Worm (Caenorhabditis elegans): ENCODE results near the gene lat-1.

Gene lat-1

ce11 chrII:8917339-8917738 lies 20.7 kb downstream of the lat-1 start:
- TF ChIP-seq B0019.2 (GFP tag; conservative IDR thresholded peaks at IDR 0.05): no peak
- no peak for TF ChIP-seq aptf-3 (GFP tag; IDR thresholded peaks at IDR 0.05)
- no peak for TF ChIP-seq chd-7 (tag; optimal IDR thresholded peaks at IDR 0.05)
- no peak for TF ChIP-seq mcd-1 (GFP tag; IDR thresholded peaks at IDR 0.05)
- no peak for TF ChIP-seq snpc-4 (GFP tag; optimal IDR thresholded peaks at IDR 0.05)
- no peak for TF ChIP-seq snpc-4 (tag; optimal IDR thresholded peaks at IDR 0.05)
- TF ChIP-seq nhr-120 (GFP tag; IDR thresholded peaks at IDR 0.05): no peak
- TF ChIP-seq Y67H2A.10 (GFP tag; conservative IDR thresholded peaks at IDR 0.05): no peak

- TF ChIP-seq somi-1 (GFP tag; optimal IDR thresholded peaks at IDR 0.05) (no peak), cebp-1 (GFP tag; IDR thresholded peaks at IDR 0.05) (no peak), cebp-1 (tag; optimal IDR thresholded peaks at IDR 0.05) (peak; percentile 75)
Measured at ce11 chrII:8920315-8920714, 23.7 kb downstream of the lat-1 start.

ce11 chrII:8920955-8921354 lies 24.3 kb downstream of the lat-1 start:
- TF ChIP-seq lag-1 (GFP tag; IDR thresholded peaks at IDR 0.05): no peak
- no peak for TF ChIP-seq ztf-28 (GFP tag; IDR thresholded peaks at IDR 0.05)

- no peak for TF ChIP-seq cebp-1 (GFP tag; IDR thresholded peaks at IDR 0.05)
- peak; percentile 80 for TF ChIP-seq cebp-1 (tag; optimal IDR thresholded peaks at IDR 0.05)
- no peak for TF ChIP-seq lag-1 (GFP tag; IDR thresholded peaks at IDR 0.05)
Measured at ce11 chrII:8921456-8921855, 24.8 kb downstream of the lat-1 start.

- TF ChIP-seq nhr-80 (tag; optimal IDR thresholded peaks at IDR 0.05) (peak; percentile 67), bed-2 (GFP tag; IDR thresholded peaks at IDR 0.05) (no peak)
Measured at ce11 chrII:8922140-8922539, 25.5 kb downstream of the lat-1 start, which contains the start of gene B0457.6. B0457.6 (plus strand) TSS chrII:8922423.

- TF ChIP-seq nhr-80 (tag; optimal IDR thresholded peaks at IDR 0.05) (peak; percentile 47), mes-4 (tag; optimal IDR thresholded peaks at IDR 0.05) (no peak)
Measured at ce11 chrII:8923187-8923586, 26.5 kb downstream of the lat-1 start.

ce11 chrII:8926451-8926850 lies 29.8 kb downstream of the lat-1 start, which contains the start of gene B0457.2:
B0457.2 (minus strand) TSS chrII:8926551.
- no peak for TF ChIP-seq attf-3 (GFP tag; conservative IDR thresholded peaks at IDR 0.05)
- no peak for TF ChIP-seq ceh-79 (tag; optimal IDR thresholded peaks at IDR 0.05)
- no peak for TF ChIP-seq egl-18 (GFP tag; IDR thresholded peaks at IDR 0.05)
- TF ChIP-seq egl-44 (GFP tag; IDR thresholded peaks at IDR 0.05): no peak
- no peak for TF ChIP-seq sptf-2 (GFP tag; optimal IDR thresholded peaks at IDR 0.05)
- TF ChIP-seq pbrm-1 (GFP tag; IDR thresholded peaks at IDR 0.05): no peak
- no peak for TF ChIP-seq madf-3 (GFP tag; IDR thresholded peaks at IDR 0.05)
- TF ChIP-seq F39B2.1 (GFP tag; IDR thresholded peaks at IDR 0.05): no peak
- TF ChIP-seq unc-130 (GFP tag; optimal IDR thresholded peaks at IDR 0.05): no peak
- TF ChIP-seq tbp1 (GFP tag; optimal IDR thresholded peaks at IDR 0.05): no peak
- no peak for TF ChIP-seq ceh-40 (GFP tag; IDR thresholded peaks at IDR 0.05)
- no peak for TF ChIP-seq ztf-26 (tag; optimal IDR thresholded peaks at IDR 0.05)

- no peak for TF ChIP-seq ceh-27 (GFP tag; optimal IDR thresholded peaks at IDR 0.05)
- TF ChIP-seq him-1 (tag; optimal IDR thresholded peaks at IDR 0.05): peak; percentile 1
- no peak for TF ChIP-seq Y79H2A.3 (GFP tag; conservative IDR thresholded peaks at IDR 0.05)
- no peak for TF ChIP-seq ztf-22 (GFP tag; optimal IDR thresholded peaks at IDR 0.05)
- TF ChIP-seq T26A5.8 (tag; optimal IDR thresholded peaks at IDR 0.05): no peak
- TF ChIP-seq sea-2 (GFP tag; IDR thresholded peaks at IDR 0.05): no peak
- TF ChIP-seq madf-8 (GFP tag; conservative IDR thresholded peaks at IDR 0.05): 0 out of 2 replicates have a peak, but pooled peaks have one; percentile 17
- peak; percentile 1 for TF ChIP-seq lsl-1 (GFP tag; optimal IDR thresholded peaks at IDR 0.05)
- TF ChIP-seq unc-130 (GFP tag; optimal IDR thresholded peaks at IDR 0.05): no peak
- TF ChIP-seq F57A8.1 (GFP tag; optimal IDR thresholded peaks at IDR 0.05): no peak
- TF ChIP-seq snpc-3.4 (tag; optimal IDR thresholded peaks at IDR 0.05): peak; percentile 19
- TF ChIP-seq snpc-4 (GFP tag; optimal IDR thresholded peaks at IDR 0.05): no peak
- peak in 1 of 4 experiments; percentile 59 for TF ChIP-seq snpc-4 (tag; optimal IDR thresholded peaks at IDR 0.05)
Measured at ce11 chrII:8927253-8927791, 30.7 kb downstream of the lat-1 start, which contains the start of gene cct-2. cct-2 (plus strand) TSS chrII:8927741.

Data from whole organism, young adult.